Worm (Caenorhabditis elegans) whole organism, L2 larva: Measurements from ENCODE around the gene col-157.

Experiments used
- R02D3.7 ChIP-seq: fragments of 150-350 bp; optimal IDR thresholded peaks from 2 replicates; lab custom pipeline; 2014; ENCODE audit warnings: missing biosample characterization, missing genetic modification characterization
- elt-3 ChIP-seq: sonication (generic microtip); optimal IDR thresholded peaks from 2 replicates; lab custom pipeline; 2017; ENCODE audit warnings: missing biosample characterization, missing genetic modification characterization
- lin-13 ChIP-seq: fragments of 150-350 bp; optimal IDR thresholded peaks from 2 replicates; lab custom pipeline; 2014; ENCODE audit warnings: missing biosample characterization, missing genetic modification reagents, missing genetic modification characterization
- lin-39 ChIP-seq: fragments of 150-350 bp; optimal IDR thresholded peaks from 2 replicates; lab custom pipeline; 2014; ENCODE audit warnings: missing biosample characterization, missing genetic modification reagents, missing genetic modification characterization
- lsy-2 ChIP-seq, 2 experiments: fragments of 150-350 bp in 1 of 2; sonication (generic microtip) in 1 of 2; optimal IDR thresholded peaks; 2 replicates each; lab custom pipeline; 2014 to 2017; ENCODE audit warnings: missing biosample characterization in 2 of 2, missing genetic modification characterization in 2 of 2
- ztf-4 ChIP-seq: fragments of 150-350 bp; optimal IDR thresholded peaks from 2 replicates; lab custom pipeline; 2014; ENCODE audit warnings: missing biosample characterization, missing genetic modification characterization

- no peak for TF ChIP-seq lin-39
- TF ChIP-seq R02D3.7 (tag; lab: Kevin White, UChicago) = no peak
- TF ChIP-seq ztf-4 (tag; lab: Kevin White, UChicago) = no peak
- no peak for TF ChIP-seq lsy-2 (tag; optimal IDR thresholded peaks at IDR 0.05; lab: Kevin White, UChicago)
- no peak for TF ChIP-seq elt-3 (tag; lab: Kevin White, UChicago)
- TF ChIP-seq lin-13 = no peak
Observed at ce11 chrV:11474399-11474798, 9.4 kb upstream of the col-157 start, which contains the start of gene nas-22.
